Worm (Caenorhabditis elegans) whole organism, L3 larva: Measurements from ENCODE around the gene F26D11.2.

Experiments used
- ama-1 ChIP-seq: fragments of 150-350 bp; optimal IDR thresholded peaks from 2 replicates; lab custom pipeline; 2018
- ceh-82 ChIP-seq: fragments of 150-350 bp; optimal IDR thresholded peaks from 2 replicates; lab custom pipeline; 2014; ENCODE audit warnings: missing biosample characterization, missing genetic modification characterization
- fkh-10 ChIP-seq: sonication (generic microtip); optimal IDR thresholded peaks from 2 replicates; lab custom pipeline; 2017; ENCODE audit warnings: missing biosample characterization, missing genetic modification reagents, missing genetic modification characterization
- nhr-237 ChIP-seq: fragments of 150-350 bp; optimal IDR thresholded peaks from 2 replicates; lab custom pipeline; 2014; ENCODE audit warnings: missing biosample characterization, missing genetic modification characterization
- nhr-77 ChIP-seq: fragments of 150-350 bp; optimal IDR thresholded peaks from 2 replicates; lab custom pipeline; 2014; ENCODE audit warnings: missing biosample characterization, missing genetic modification characterization
- unc-39 ChIP-seq: sonication (generic microtip); optimal IDR thresholded peaks from 4 replicates; lab custom pipeline; 2017; ENCODE audit warnings: missing biosample characterization, missing genetic modification characterization
- ztf-11 ChIP-seq: fragments of 150-350 bp; optimal IDR thresholded peaks from 2 replicates; lab custom pipeline; 2014; ENCODE audit warnings: missing biosample characterization, missing genetic modification characterization

ce11 chrV:7983381-7984052 is 24.4 kb downstream of the F26D11.2 start, which contains the start of the genes natb-1 and abhd-12:
- TF ChIP-seq ama-1 (lab: Kevin White, UChicago) (no peak), ceh-82 (tag; lab: Kevin White, UChicago) (no peak), fkh-10 (GFP tag; lab: Kevin White, UChicago) (no peak), unc-39 (no peak), nhr-77 (no peak), nhr-237 (tag; lab: Kevin White, UChicago) (no peak), ztf-11 (no peak)
